Worm (Caenorhabditis elegans): ENCODE measurements around the gene frh-1.

ce11 chrII:5959575-5960119 lies 42.4 kb downstream of the frh-1 start:
- TF ChIP-seq nhr-237 (tag; optimal IDR thresholded peaks at IDR 0.05) (no peak), ztf-11 (tag; optimal IDR thresholded peaks at IDR 0.05) (no peak), blmp-1 (tag; optimal IDR thresholded peaks at IDR 0.05) (no peak), unc-39 (tag; optimal IDR thresholded peaks at IDR 0.05) (no peak), snpc-4 (tag; optimal IDR thresholded peaks at IDR 0.05) (no peak), pha-4 (tag; optimal IDR thresholded peaks at IDR 0.05) (no peak), lin-13 (tag; optimal IDR thresholded peaks at IDR 0.05) (no peak), hlh-1 (tag; optimal IDR thresholded peaks at IDR 0.05) (no peak)

Data from whole organism, mixed stage, embryonic.